Fruit fly (Drosophila melanogaster) whole organism, embryonic: ENCODE results near the gene Hip1.

Experiments
- Aef1 ChIP-seq: fragments of 200-800 bp; sonication (Bioruptor generic); IDR thresholded peaks from 3 replicates; pipeline ENCODE4 v1.3.6; 2022; ENCODE audit warnings: missing biosample characterization, missing genetic modification characterization
- B-H2 ChIP-seq: fragments of 200-800 bp; sonication (Bioruptor generic); optimal IDR thresholded peaks from 2 replicates; lab custom pipeline; 2018; ENCODE audit warnings: missing biosample characterization, mild to moderate bottlenecking, missing genetic modification characterization
- CG10565 ChIP-seq: fragments of 200-800 bp; sonication (Bioruptor generic); optimal IDR thresholded peaks from 3 replicates; lab custom pipeline; 2016; ENCODE audit warnings: missing biosample characterization, mild to moderate bottlenecking, missing genetic modification characterization
- CG12155 ChIP-seq: fragments of 200-800 bp; sonication (Bioruptor generic); optimal IDR thresholded peaks from 3 replicates; lab custom pipeline; 2016; ENCODE audit warnings: missing biosample characterization, missing genetic modification characterization
- CG1233 ChIP-seq: fragments of 200-800 bp; sonication (Bioruptor generic); optimal IDR thresholded peaks from 4 replicates; lab custom pipeline; 2018; ENCODE audit warnings: missing biosample characterization, mild to moderate bottlenecking, missing genetic modification characterization
- CG13287 ChIP-seq: fragments of 200-800 bp; sonication (Bioruptor generic); IDR thresholded peaks from 2 replicates; pipeline ENCODE4 v1.3.6; 2022; ENCODE audit warnings: missing biosample characterization, missing genetic modification characterization; ENCODE audit not compliant: partially characterized antibody
- CG13624 ChIP-seq: fragments of 200-800 bp; sonication (Bioruptor generic); optimal IDR thresholded peaks from 2 replicates; lab custom pipeline; 2016; ENCODE audit warnings: missing biosample characterization, missing genetic modification characterization
- CG13775 ChIP-seq: fragments of 200-800 bp; sonication (Bioruptor generic); optimal IDR thresholded peaks from 3 replicates; lab custom pipeline; 2017; ENCODE audit warnings: missing biosample characterization, mild to moderate bottlenecking, missing genetic modification characterization
- CG16815 ChIP-seq: fragments of 200-800 bp; sonication (Bioruptor generic); optimal IDR thresholded peaks from 3 replicates; lab custom pipeline; 2017; ENCODE audit warnings: missing biosample characterization, mild to moderate bottlenecking, missing genetic modification characterization
- CG17829 ChIP-seq: fragments of 200-800 bp; optimal IDR thresholded peaks from 2 replicates; lab custom pipeline; 2019; ENCODE audit warnings: missing biosample characterization, mild to moderate bottlenecking, missing genetic modification characterization, moderate library complexity
- CG18011 ChIP-seq: fragments of 200-800 bp; sonication (Bioruptor generic); optimal IDR thresholded peaks from 2 replicates; lab custom pipeline; 2017; ENCODE audit warnings: missing biosample characterization, missing genetic modification characterization, mild to moderate bottlenecking, moderate library complexity, missing genotype
- CG2678 ChIP-seq: fragments of 200-800 bp; sonication (Bioruptor generic); optimal IDR thresholded peaks from 3 replicates; lab custom pipeline; 2019; ENCODE audit warnings: missing biosample characterization, mild to moderate bottlenecking, missing genetic modification characterization, moderate library complexity
- CG4424 ChIP-seq: fragments of 200-800 bp; sonication (Bioruptor generic); optimal IDR thresholded peaks from 3 replicates; lab custom pipeline; 2016; ENCODE audit warnings: missing biosample characterization, missing genetic modification characterization
- CG4617 ChIP-seq: fragments of 200-800 bp; sonication (Bioruptor generic); optimal IDR thresholded peaks from 3 replicates; lab custom pipeline; 2016; ENCODE audit warnings: missing biosample characterization, missing genetic modification characterization, borderline replicate concordance
- CG5953 ChIP-seq: fragments of 200-800 bp; sonication (Bioruptor generic); IDR thresholded peaks from 2 replicates; pipeline ENCODE4 v1.3.6; 2022; ENCODE audit warnings: missing biosample characterization, missing genetic modification characterization
- CG6683 ChIP-seq: fragments of 200-800 bp; sonication (Bioruptor generic); optimal IDR thresholded peaks from 2 replicates; lab custom pipeline; 2017; ENCODE audit warnings: missing biosample characterization, mild to moderate bottlenecking, missing genetic modification characterization, missing genetic modification reagents
- CG6689 ChIP-seq: fragments of 200-800 bp; sonication (Bioruptor generic); IDR thresholded peaks from 2 replicates; pipeline ENCODE4 v1.3.6; 2022; ENCODE audit warnings: missing biosample characterization, missing genetic modification characterization
- CG8478 ChIP-seq: fragments of >200 bp; optimal IDR thresholded peaks from 2 replicates; lab custom pipeline; 2018
- CG8765 ChIP-seq: fragments of 200-800 bp; sonication (Bioruptor generic); IDR thresholded peaks from 2 replicates; pipeline ENCODE4 v1.3.6; 2022; ENCODE audit warnings: missing biosample characterization, missing genetic modification characterization
- CG8924 ChIP-seq: fragments of 200-800 bp; optimal IDR thresholded peaks from 3 replicates; lab custom pipeline; 2019; ENCODE audit warnings: missing biosample characterization, mild to moderate bottlenecking, missing genetic modification characterization, moderate library complexity
- CG8944 ChIP-seq: fragments of 200-800 bp; sonication (Bioruptor generic); optimal IDR thresholded peaks from 3 replicates; lab custom pipeline; 2016; ENCODE audit warnings: missing biosample characterization, missing genetic modification characterization
- CG9817 ChIP-seq: fragments of 200-800 bp; sonication (Bioruptor generic); optimal IDR thresholded peaks from 2 replicates; lab custom pipeline; 2018; ENCODE audit warnings: missing biosample characterization, mild to moderate bottlenecking, missing genetic modification characterization, moderate library complexity
- CG9932 ChIP-seq: fragments of 200-800 bp; sonication (Bioruptor generic); IDR thresholded peaks from 2 replicates; pipeline ENCODE4 v1.3.6; 2022; ENCODE audit warnings: missing biosample characterization, missing genetic modification characterization
- D19A ChIP-seq: fragments of 200-800 bp; optimal IDR thresholded peaks from 3 replicates; lab custom pipeline; 2019; ENCODE audit warnings: missing biosample characterization, mild to moderate bottlenecking, missing genetic modification characterization, moderate library complexity
- Dad ChIP-seq: fragments of 200-800 bp; sonication (Bioruptor generic); optimal IDR thresholded peaks from 3 replicates; lab custom pipeline; 2016; ENCODE audit warnings: missing biosample characterization, missing genetic modification characterization
- Dll ChIP-seq: fragments of 200-800 bp; sonication (Bioruptor generic); IDR thresholded peaks from 4 replicates; pipeline ENCODE4 v1.3.6; 2022; ENCODE audit warnings: missing biosample characterization, missing genetic modification characterization; ENCODE audit not compliant: partially characterized antibody
- Doc3 ChIP-seq: fragments of 200-800 bp; sonication (Bioruptor generic); IDR thresholded peaks from 3 replicates; pipeline ENCODE4 v1.3.6; 2022; ENCODE audit warnings: missing biosample characterization, missing genetic modification characterization; ENCODE audit not compliant: partially characterized antibody
- E2f1 ChIP-seq: fragments of 200-800 bp; sonication (Bioruptor generic); IDR thresholded peaks from 2 replicates; pipeline ENCODE4 v1.3.6; 2022; ENCODE audit warnings: missing biosample characterization, missing genetic modification characterization
- HmgZ ChIP-seq: fragments of 200-800 bp; sonication (Bioruptor generic); optimal IDR thresholded peaks from 2 replicates; lab custom pipeline; 2018; ENCODE audit warnings: missing biosample characterization, mild to moderate bottlenecking, missing genetic modification characterization
- Hr3 ChIP-seq: fragments of 200-800 bp; sonication (Bioruptor generic); optimal IDR thresholded peaks from 3 replicates; lab custom pipeline; 2016; ENCODE audit warnings: missing biosample characterization, missing genetic modification characterization
- Mad ChIP-seq: fragments of 200-800 bp; sonication (Bioruptor generic); optimal IDR thresholded peaks from 2 replicates; lab custom pipeline; 2016; ENCODE audit warnings: missing biosample characterization, missing genetic modification characterization
- Med ChIP-seq: fragments of 200-800 bp; sonication (Bioruptor generic); peaks from one replicate; lab custom pipeline; 2016; ENCODE audit warnings: missing biosample characterization, missing genetic modification characterization, mild to moderate bottlenecking, inconsistent platforms, moderate library complexity
- Sin3A ChIP-seq: fragments of >200 bp; optimal IDR thresholded peaks from 2 replicates; lab custom pipeline; 2018
- Sry-δ ChIP-seq: fragments of 200-800 bp; sonication (Bioruptor generic); optimal IDR thresholded peaks from 2 replicates; lab custom pipeline; 2016; ENCODE audit warnings: missing biosample characterization, missing genetic modification characterization
- Ssrp ChIP-seq: fragments of 200-800 bp; sonication (Bioruptor generic); optimal IDR thresholded peaks from 2 replicates; lab custom pipeline; 2018; ENCODE audit warnings: missing biosample characterization, mild to moderate bottlenecking, missing genetic modification characterization, moderate library complexity
- ac ChIP-seq: fragments of 200-800 bp; sonication (Bioruptor generic); optimal IDR thresholded peaks from 3 replicates; lab custom pipeline; 2017; ENCODE audit warnings: missing biosample characterization, mild to moderate bottlenecking, missing genetic modification characterization
- bbx ChIP-seq: fragments of 200-800 bp; sonication (Bioruptor generic); IDR thresholded peaks from 2 replicates; pipeline ENCODE4 v1.3.6; 2022; ENCODE audit warnings: missing biosample characterization, missing genetic modification characterization; ENCODE audit not compliant: partially characterized antibody
- bsh ChIP-seq, 2 experiments: fragments of 200-800 bp; sonication (Bioruptor generic); optimal IDR thresholded peaks; 2 replicates each; lab custom pipeline; 2017 to 2018; ENCODE audit warnings: mild to moderate bottlenecking in 2 of 2, missing biosample characterization in 2 of 2, missing genetic modification characterization in 2 of 2, moderate library complexity in 1 of 2
- crol ChIP-seq: fragments of 200-800 bp; sonication (Bioruptor generic); IDR thresholded peaks from 2 replicates; pipeline ENCODE4 v1.3.6; 2022; ENCODE audit warnings: missing biosample characterization, missing genetic modification characterization
- dmrt11E ChIP-seq: fragments of 200-800 bp; sonication (Bioruptor generic); optimal IDR thresholded peaks from 3 replicates; lab custom pipeline; 2018; ENCODE audit warnings: missing biosample characterization, mild to moderate bottlenecking, missing genetic modification characterization, moderate library complexity
- dpn ChIP-seq, 2 experiments: fragments of 200-800 bp; sonication (Bioruptor generic); optimal IDR thresholded peaks; 3 replicates each; lab custom pipeline; 2016; ENCODE audit warnings: missing biosample characterization in 2 of 2, missing genetic modification characterization in 2 of 2
- esg ChIP-seq: fragments of 200-800 bp; sonication (Bioruptor generic); conservative IDR thresholded peaks from 2 replicates; pipeline ENCODE4 v1.3.6; 2022; ENCODE audit warnings: missing biosample characterization, missing genetic modification characterization
- eyg ChIP-seq: fragments of 200-800 bp; sonication (Bioruptor generic); optimal IDR thresholded peaks from 3 replicates; lab custom pipeline; 2016; ENCODE audit warnings: missing biosample characterization, missing genetic modification characterization
- gsb ChIP-seq: fragments of 200-800 bp; sonication (Bioruptor generic); IDR thresholded peaks from 2 replicates; pipeline ENCODE4 v1.3.6; 2022; ENCODE audit warnings: missing biosample characterization, missing genetic modification characterization
- knrl ChIP-seq: fragments of 200-800 bp; sonication (Bioruptor generic); IDR thresholded peaks from 3 replicates; pipeline ENCODE4 v1.3.6; 2022; ENCODE audit warnings: missing biosample characterization, missing genetic modification characterization; ENCODE audit not compliant: partially characterized antibody
- nom ChIP-seq: fragments of 200-800 bp; sonication (Bioruptor generic); optimal IDR thresholded peaks from 2 replicates; lab custom pipeline; 2017; ENCODE audit warnings: missing biosample characterization, missing genetic modification characterization, mild to moderate bottlenecking, moderate library complexity, missing genetic modification reagents
- stc ChIP-seq: fragments of 200-800 bp; sonication (Bioruptor generic); IDR thresholded peaks from 2 replicates; pipeline ENCODE4 v1.3.6; 2022; ENCODE audit warnings: missing biosample characterization, missing genetic modification characterization
- sug ChIP-seq: fragments of 200-800 bp; optimal IDR thresholded peaks from 2 replicates; lab custom pipeline; 2019; ENCODE audit warnings: missing biosample characterization, mild to moderate bottlenecking, missing genetic modification characterization, moderate library complexity
- tup ChIP-seq: fragments of 200-800 bp; sonication (Bioruptor generic); optimal IDR thresholded peaks from 2 replicates; lab custom pipeline; 2016; ENCODE audit warnings: missing biosample characterization, mild to moderate bottlenecking, missing genetic modification characterization, moderate library complexity
- zf30C ChIP-seq: fragments of 200-800 bp; sonication (Bioruptor generic); optimal IDR thresholded peaks from 3 replicates; lab custom pipeline; 2018; ENCODE audit warnings: missing biosample characterization, mild to moderate bottlenecking, missing genetic modification characterization

Gene Hip1

DNA sequence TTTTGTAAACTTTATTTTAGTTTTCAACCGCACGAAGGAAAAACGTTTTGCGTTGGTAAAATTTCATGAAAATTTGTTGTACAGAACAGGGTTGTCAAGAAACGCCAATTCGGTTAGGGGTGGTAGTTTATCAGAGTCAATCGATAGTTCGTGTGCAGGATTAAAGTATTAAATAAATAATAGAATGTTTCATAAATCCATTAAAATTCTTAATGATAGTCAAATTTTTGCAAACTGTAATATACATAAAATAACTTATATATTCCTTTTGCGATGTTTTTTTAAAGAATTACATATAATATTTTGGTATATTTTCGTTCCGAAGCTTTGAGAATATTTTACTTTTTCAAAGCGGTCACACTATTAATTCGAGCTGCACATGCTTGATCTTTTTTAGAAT lies 40.5 kb upstream of the Hip1 start, which contains the start of the genes Sf3a2 and CG42588 (continued):
- TF ChIP-seq CG9932 (GFP tag; lab: Robert Waterston, UW) (peak; percentile 89), B-H2 (GFP tag; lab: Kevin White, UChicago) (peak; percentile 59), CG8478 (lab: Kevin White, UChicago) (no peak), CG1233 (GFP tag; lab: Kevin White, UChicago) (no peak), CG5953 (GFP tag; lab: Robert Waterston, UW) (peak; percentile 53; the same call in 1 of the 2 replicates), Hr3 (GFP tag; lab: Kevin White, UChicago) (peak; percentile 67), CG13287 (GFP tag; lab: Robert Waterston, UW) (peak; percentile 89), Dll (GFP tag; lab: Robert Waterston, UW) (peak; percentile 93), CG2678 (tag; lab: Kevin White, UChicago) (no peak), Mad (peak; percentile 21), CG18011 (GFP tag; lab: Kevin White, UChicago) (peak; percentile 28), nom (GFP tag; lab: Kevin White, UChicago) (no peak), eyg (GFP tag; lab: Kevin White, UChicago) (no peak), CG17829 (peak; percentile 83), CG9817 (tag; lab: Kevin White, UChicago) (peak; percentile 29), esg (GFP tag; lab: Robert Waterston, UW) (peak; percentile 31), Sry-δ (GFP tag; lab: Kevin White, UChicago) (peak; percentile 80), knrl (GFP tag; lab: Robert Waterston, UW) (peak; percentile 86), Ssrp (tag; lab: Kevin White, UChicago) (peak; percentile 54), CG13775 (peak; percentile 74), tup (GFP tag; lab: Kevin White, UChicago) (no peak), CG13624 (peak; percentile 64), Sin3A (lab: Kevin White, UChicago) (peak; percentile 21), Med (GFP tag; lab: Kevin White, UChicago) (peak; percentile 86), CG4617 (peak; percentile 80), CG8944 (GFP tag; lab: Kevin White, UChicago) (peak; percentile 18), zf30C (GFP tag; lab: Kevin White, UChicago) (no peak), Dad (GFP tag; lab: Kevin White, UChicago) (peak; percentile 45), HmgZ (tag; lab: Kevin White, UChicago) (peak; percentile 78), gsb (GFP tag; lab: Robert Waterston, UW) (no peak), dpn (GFP tag; optimal IDR thresholded peaks at IDR 0.05; lab: Kevin White, UChicago) (peak; percentile 46 to 77), Doc3 (GFP tag; lab: Robert Waterston, UW) (peak; percentile 87), CG6683 (GFP tag; lab: Kevin White, UChicago) (no peak), CG4424 (GFP tag; lab: Kevin White, UChicago) (peak; percentile 50), sug (tag; lab: Kevin White, UChicago) (peak; percentile 74), CG10565 (GFP tag; lab: Kevin White, UChicago) (no peak), CG12155 (GFP tag; lab: Kevin White, UChicago) (peak; percentile 68), ac (GFP tag; lab: Kevin White, UChicago) (no peak), dmrt11E (tag; lab: Kevin White, UChicago) (peak; percentile 71), D19A (tag; lab: Kevin White, UChicago) (peak; percentile 36), Aef1 (peak; percentile 84; the same call in 2 of the 3 replicates), crol (no peak), CG16815 (GFP tag; lab: Kevin White, UChicago) (peak; percentile 44), bbx (peak; percentile 74), bsh (GFP tag; optimal IDR thresholded peaks at IDR 0.05; lab: Kevin White, UChicago) (peak in 1 of 2 experiments; percentile 64), CG8924 (tag; lab: Kevin White, UChicago) (peak; percentile 78), E2f1 (peak; percentile 63), stc (GFP tag; lab: Robert Waterston, UW) (0 out of 2 replicates have a peak, but pooled peaks have one; percentile 12), CG6689 (GFP tag; lab: Robert Waterston, UW) (peak; percentile 60; the same call in 1 of the 2 replicates), CG8765 (GFP tag; lab: Robert Waterston, UW) (no peak)
